Worm (Caenorhabditis elegans): ENCODE data around the gene Y82E9BR.6.

The Y82E9BR.6 gene

DNA sequence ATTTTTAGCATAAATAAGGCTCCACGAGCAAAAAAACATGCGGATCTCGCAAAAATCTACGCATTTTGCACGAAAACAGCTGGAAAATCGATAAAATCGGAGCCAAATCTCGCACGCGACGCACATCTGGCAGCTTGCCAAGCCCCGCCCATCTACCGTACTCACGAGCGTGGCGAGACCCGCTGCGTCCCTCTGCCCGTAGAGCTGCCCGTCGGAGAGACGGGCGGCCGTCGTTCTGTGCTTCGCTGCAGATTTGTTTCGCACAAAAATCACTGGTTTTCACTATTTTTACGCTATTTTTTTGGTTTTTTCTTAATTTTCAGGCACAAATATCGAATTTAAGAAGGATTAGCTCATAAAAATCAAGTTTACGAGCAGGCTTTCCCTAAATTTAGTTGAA lies 37.7 kb downstream of the Y82E9BR.6 start (continued):
- TF ChIP-seq nhr-77 (tag; optimal IDR thresholded peaks at IDR 0.05) (peak; percentile 87), Y75B8A.6 (GFP tag; IDR thresholded peaks at IDR 0.05) (no peak), dmd-9 (GFP tag; IDR thresholded peaks at IDR 0.05) (0 out of 2 replicates have a peak, but pooled peaks have one; percentile 64), daf-12 (tag; optimal IDR thresholded peaks at IDR 0.05) (no peak), ceh-44 (GFP tag; IDR thresholded peaks at IDR 0.05) (peak; percentile 76), R02D3.7 (tag; optimal IDR thresholded peaks at IDR 0.05) (no peak), attf-4 (tag; optimal IDR thresholded peaks at IDR 0.05) (no peak), lir-3 (tag; optimal IDR thresholded peaks at IDR 0.05) (no peak), spr-1 (tag; optimal IDR thresholded peaks at IDR 0.05) (peak; percentile 31), nhr-11 (tag; optimal IDR thresholded peaks at IDR 0.05) (peak; percentile 91), sdz-12 (GFP tag; optimal IDR thresholded peaks at IDR 0.05) (no peak), zfp-2 (tag; optimal IDR thresholded peaks at IDR 0.05) (peak; percentile 97), snpc-4 (tag; optimal IDR thresholded peaks at IDR 0.05) (peak; percentile 7), lin-13 (GFP tag; optimal IDR thresholded peaks at IDR 0.05) (peak; percentile 78), ztf-11 (tag; optimal IDR thresholded peaks at IDR 0.05) (no peak), madf-5 (GFP tag; IDR thresholded peaks at IDR 0.05) (0 out of 4 replicates have a peak, but pooled peaks of 1 of the 2 experiments have one; percentile 34), zip-2 (tag; optimal IDR thresholded peaks at IDR 0.05) (no peak), ama-1 (optimal IDR thresholded peaks at IDR 0.05) (peak; percentile 95), arid-1 (GFP tag; conservative IDR thresholded peaks at IDR 0.05) (peak; percentile 79), ctbp-1 (GFP tag; IDR thresholded peaks at IDR 0.05) (peak; percentile 68), unc-130 (GFP tag; optimal IDR thresholded peaks at IDR 0.05) (peak; percentile 58), spr-3 (GFP tag; optimal IDR thresholded peaks at IDR 0.05) (peak; percentile 60), fkh-10 (GFP tag; optimal IDR thresholded peaks at IDR 0.05) (peak; percentile 34), tra-1 (GFP tag; IDR thresholded peaks at IDR 0.05) (peak; percentile 74), lin-29 (GFP tag; IDR thresholded peaks at IDR 0.05) (0 out of 2 replicates have a peak, but pooled peaks have one; percentile 23), vab-7 (GFP tag; IDR thresholded peaks at IDR 0.05) (peak; percentile 45; the same call in 1 of the 2 replicates), F49E8.2 (tag; optimal IDR thresholded peaks at IDR 0.05; ENCODE audit: borderline replicate concordance) (peak; percentile 34), nhr-102 (tag; optimal IDR thresholded peaks at IDR 0.05) (peak; percentile 80), daf-16 (GFP tag; optimal IDR thresholded peaks at IDR 0.05) (peak; percentile 38 to 51), daf-16 (tag; optimal IDR thresholded peaks at IDR 0.05) (peak; percentile 48), jun-1 (tag; optimal IDR thresholded peaks at IDR 0.05) (peak; percentile 54), F37D6.2 (tag; optimal IDR thresholded peaks at IDR 0.05) (peak; percentile 71), ces-1 (GFP tag; optimal IDR thresholded peaks at IDR 0.05) (no peak), lin-1 (GFP tag; IDR thresholded peaks at IDR 0.05) (peak; percentile 20; the same call in 1 of the 2 replicates), snpc-1.2 (GFP tag; IDR thresholded peaks at IDR 0.05) (peak; percentile 33; the same call in 1 of the 2 replicates), zfp-3 (GFP tag; conservative IDR thresholded peaks at IDR 0.05) (peak; percentile 84), dve-1 (tag; optimal IDR thresholded peaks at IDR 0.05; ENCODE audit: insufficient read depth) (peak; percentile 89), mxl-3 (GFP tag; optimal IDR thresholded peaks at IDR 0.05) (peak; percentile 82), ceh-28 (tag; optimal IDR thresholded peaks at IDR 0.05) (peak; percentile 15), ceh-20 (GFP tag; IDR thresholded peaks at IDR 0.05) (peak; percentile 77), php-3 (GFP tag; IDR thresholded peaks at IDR 0.05) (peak; percentile 16; the same call in 1 of the 2 replicates), zag-1 (tag; optimal IDR thresholded peaks at IDR 0.05) (no peak), ZK337.2 (GFP tag; IDR thresholded peaks at IDR 0.05) (no peak), hmg-1.1 (GFP tag; IDR thresholded peaks at IDR 0.05) (peak; percentile 84), F44E2.7 (GFP tag; IDR thresholded peaks at IDR 0.05) (no peak), egl-43 (GFP tag; IDR thresholded peaks at IDR 0.05) (peak; percentile 63), mdt-29 (GFP tag; IDR thresholded peaks at IDR 0.05) (peak; percentile 61)
